Fruit fly (Drosophila melanogaster): Measurements from ENCODE around the gene RpS14b.
A peak's percentile ranks its signal among the peaks of the same experiment; 100 is the strongest.

Gene RpS14b

dm6 chrX:7934679-7935078, at the start of gene RpS14b:
Gene RpS14b, plus strand, starts transcription at chrX:7934898.
- peak; percentile 57 for TF ChIP-seq CG8632 (GFP tag; optimal IDR thresholded peaks at IDR 0.05)
- no peak for TF ChIP-seq CG6276 (GFP tag; optimal IDR thresholded peaks at IDR 0.05)
- peak; percentile 48 for TF ChIP-seq Sox14 (GFP tag; optimal IDR thresholded peaks at IDR 0.05)
- peak; percentile 54 for TF ChIP-seq CG1621 (tag; optimal IDR thresholded peaks at IDR 0.05)
- TF ChIP-seq Sox102F (GFP tag; optimal IDR thresholded peaks at IDR 0.05): peak; percentile 58
- peak; percentile 66 for TF ChIP-seq cyc (GFP tag; optimal IDR thresholded peaks at IDR 0.05)
- TF ChIP-seq CG9139 (GFP tag; optimal IDR thresholded peaks at IDR 0.05): peak; percentile 62
- peak; percentile 71 for TF ChIP-seq CG6854 (GFP tag; optimal IDR thresholded peaks at IDR 0.05)
- peak; percentile 59 to 70 for TF ChIP-seq ss (GFP tag; optimal IDR thresholded peaks at IDR 0.05)
- peak; percentile 49 for TF ChIP-seq Hr39 (GFP tag; optimal IDR thresholded peaks at IDR 0.05)
- peak; percentile 56 for TF ChIP-seq OdsH (GFP tag; optimal IDR thresholded peaks at IDR 0.05)
- peak; percentile 71 for TF ChIP-seq topi (GFP tag; optimal IDR thresholded peaks at IDR 0.05)
- no peak; the same call in 1 of the 2 replicates for TF ChIP-seq Gug (GFP tag; IDR thresholded peaks at IDR 0.05)
- TF ChIP-seq Eip93F (GFP tag; optimal IDR thresholded peaks at IDR 0.05): no peak
- peak; percentile 39 for TF ChIP-seq fd59A (GFP tag; optimal IDR thresholded peaks at IDR 0.05)
- TF ChIP-seq Eip78C (GFP tag): peak; percentile 77
- TF ChIP-seq Smox (GFP tag; optimal IDR thresholded peaks at IDR 0.05): peak; percentile 55
- peak; percentile 36 for TF ChIP-seq CG32006 (GFP tag; optimal IDR thresholded peaks at IDR 0.05)
- peak; percentile 44 for TF ChIP-seq CG10631 (GFP tag; optimal IDR thresholded peaks at IDR 0.05)
- peak; percentile 46 for TF ChIP-seq CG3032 (tag; optimal IDR thresholded peaks at IDR 0.05)
- no peak; the same call in 2 of the 3 replicates for TF ChIP-seq CG8119 (GFP tag; IDR thresholded peaks at IDR 0.05)
- no peak for TF ChIP-seq Hr38 (GFP tag; optimal IDR thresholded peaks at IDR 0.05)
- peak; percentile 36 for TF ChIP-seq Eip75B (GFP tag; optimal IDR thresholded peaks at IDR 0.05)
- TF ChIP-seq CG15336 (GFP tag; IDR thresholded peaks at IDR 0.05): peak; percentile 29; the same call in 1 of the 2 replicates
- TF ChIP-seq salr (GFP tag; optimal IDR thresholded peaks at IDR 0.05): peak; percentile 4 to 57
- TF ChIP-seq vri (GFP tag; optimal IDR thresholded peaks at IDR 0.05): peak; percentile 49
- TF ChIP-seq eg (GFP tag; IDR thresholded peaks at IDR 0.05): peak; percentile 75
- no peak for TF ChIP-seq Sox15 (GFP tag; optimal IDR thresholded peaks at IDR 0.05)
- TF ChIP-seq fd85E (GFP tag; optimal IDR thresholded peaks at IDR 0.05): peak; percentile 11
- TF ChIP-seq CG8319 (GFP tag; optimal IDR thresholded peaks at IDR 0.05): peak; percentile 18
- peak; percentile 67 for TF ChIP-seq net (GFP tag; optimal IDR thresholded peaks at IDR 0.05)
- no peak for TF ChIP-seq CG11294 (GFP tag; IDR thresholded peaks at IDR 0.05)
- no peak for TF ChIP-seq Blimp-1 (GFP tag; optimal IDR thresholded peaks at IDR 0.05)
- peak; percentile 28 for TF ChIP-seq CG10669 (GFP tag; optimal IDR thresholded peaks at IDR 0.05)
- TF ChIP-seq CG31627 (GFP tag; optimal IDR thresholded peaks at IDR 0.05): peak; percentile 59
- peak; percentile 7 for TF ChIP-seq spab (GFP tag; optimal IDR thresholded peaks at IDR 0.05)
- TF ChIP-seq CG6808 (GFP tag; optimal IDR thresholded peaks at IDR 0.05): peak; percentile 62
- peak; percentile 54 for TF ChIP-seq pdm3 (GFP tag; optimal IDR thresholded peaks at IDR 0.05)
- TF ChIP-seq achi (GFP tag; optimal IDR thresholded peaks at IDR 0.05): peak; percentile 64
- peak; percentile 81 for TF ChIP-seq CG6163 (GFP tag; IDR thresholded peaks at IDR 0.05)
- TF ChIP-seq CG11902 (GFP tag; optimal IDR thresholded peaks at IDR 0.05): peak; percentile 30
- peak; percentile 43 for TF ChIP-seq dac (GFP tag; optimal IDR thresholded peaks at IDR 0.05)
- TF ChIP-seq fkh (GFP tag; optimal IDR thresholded peaks at IDR 0.05): peak; percentile 60
- peak; percentile 74 for TF ChIP-seq lz (GFP tag; optimal IDR thresholded peaks at IDR 0.05)
- TF ChIP-seq CG34406 (GFP tag; optimal IDR thresholded peaks at IDR 0.05): peak; percentile 63
- TF ChIP-seq CG7368 (GFP tag; optimal IDR thresholded peaks at IDR 0.05): peak; percentile 70
- peak; percentile 25 for TF ChIP-seq acj6 (GFP tag; optimal IDR thresholded peaks at IDR 0.05)
- TF ChIP-seq Met (GFP tag; optimal IDR thresholded peaks at IDR 0.05): peak; percentile 68
- TF ChIP-seq Lpt (GFP tag; optimal IDR thresholded peaks at IDR 0.05): no peak
- TF ChIP-seq CG16779 (tag; optimal IDR thresholded peaks at IDR 0.05): peak; percentile 11
- TF ChIP-seq Ets96B (tag; optimal IDR thresholded peaks at IDR 0.05): peak; percentile 14
- no peak for TF ChIP-seq CG4318 (GFP tag; optimal IDR thresholded peaks at IDR 0.05)
